Worm (Caenorhabditis elegans): ENCODE results near the gene Y97E10B.1.

Y97E10B.1 gene

DNA sequence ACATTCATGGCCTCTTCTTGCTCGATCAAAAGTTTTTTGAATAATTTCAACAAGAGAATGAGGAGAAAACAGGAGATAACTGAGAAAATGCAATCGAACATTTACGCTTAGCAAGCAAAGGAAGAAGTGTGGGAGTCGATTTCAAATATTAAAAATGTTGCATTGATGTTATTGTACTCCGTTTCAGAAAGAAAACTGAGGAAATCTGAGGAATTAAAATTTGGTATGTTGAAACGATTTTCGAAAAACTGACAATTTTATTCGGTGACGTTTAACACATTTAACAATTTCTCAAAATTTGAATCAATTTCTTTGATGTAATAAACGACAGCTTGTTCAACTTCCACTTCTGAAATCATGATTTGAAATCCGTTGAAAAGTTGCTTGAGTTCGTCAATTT is 10.9 kb downstream of the Y97E10B.1 start, which contains the start of gene F26D11.13:
Gene F26D11.13 (minus strand): TSS at position 101 of the 400 bp plus-strand sequence.
- TF ChIP-seq jun-1 (tag; optimal IDR thresholded peaks at IDR 0.05) (no peak), ztf-4 (tag; optimal IDR thresholded peaks at IDR 0.05) (no peak), nhr-12 (tag; optimal IDR thresholded peaks at IDR 0.05) (no peak), blmp-1 (tag; optimal IDR thresholded peaks at IDR 0.05) (no peak), nhr-20 (tag; optimal IDR thresholded peaks at IDR 0.05) (no peak)

DNA sequence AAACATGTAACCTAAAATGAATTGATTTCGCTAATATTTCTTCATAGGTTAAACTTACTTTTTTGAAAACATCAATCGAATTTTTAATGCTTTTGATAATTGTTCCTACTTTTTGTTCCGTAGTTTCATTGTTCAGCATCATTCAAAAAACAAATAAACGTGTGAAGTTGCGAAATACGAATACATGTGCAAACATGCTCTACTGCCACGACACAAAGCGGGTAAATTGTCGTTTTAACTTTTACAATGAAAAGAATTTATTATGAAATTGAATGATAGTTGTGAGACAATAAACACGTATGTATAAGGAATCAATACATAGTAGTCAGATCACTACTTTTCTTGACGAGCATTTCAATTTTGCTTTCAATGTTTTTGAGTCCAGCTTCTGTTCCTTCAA is 11.5 kb downstream of the Y97E10B.1 start, which contains the start of gene F26D11.12:
Gene F26D11.12 (minus strand): TSS at position 145 of the 400 bp plus-strand sequence.
- TF ChIP-seq unc-130 (tag; optimal IDR thresholded peaks at IDR 0.05) (no peak), egl-27 (tag; optimal IDR thresholded peaks at IDR 0.05) (no peak), efl-1 (optimal IDR thresholded peaks at IDR 0.05) (peak; percentile 56 to 66), efl-1 (GFP tag; optimal IDR thresholded peaks at IDR 0.05 in 1 of 2) (peak; percentile 68 to 98), blmp-1 (tag; optimal IDR thresholded peaks at IDR 0.05) (no peak), unc-86 (tag; optimal IDR thresholded peaks at IDR 0.05) (no peak), unc-30 (tag; optimal IDR thresholded peaks at IDR 0.05) (no peak), efl-3 (GFP tag; optimal IDR thresholded peaks at IDR 0.05) (no peak), elt-2 (tag; optimal IDR thresholded peaks at IDR 0.05) (no peak), nhr-19 (GFP tag; conservative IDR thresholded peaks at IDR 0.05) (no peak), nhr-28 (tag; optimal IDR thresholded peaks at IDR 0.05) (no peak), lin-35 (GFP tag; optimal IDR thresholded peaks at IDR 0.05) (peak; percentile 22 to 86), F16B12.6 (tag; optimal IDR thresholded peaks at IDR 0.05) (no peak), mef-2 (tag; optimal IDR thresholded peaks at IDR 0.05) (no peak), snpc-4 (tag; optimal IDR thresholded peaks at IDR 0.05) (no peak), mep-1 (tag; optimal IDR thresholded peaks at IDR 0.05) (no peak), dpl-1 (GFP tag; optimal IDR thresholded peaks at IDR 0.05) (peak; percentile 44 to 73 (median 66)), C34B4.2 (tag; optimal IDR thresholded peaks at IDR 0.05) (no peak), pax-3 (tag; optimal IDR thresholded peaks at IDR 0.05) (no peak), ces-1 (GFP tag; optimal IDR thresholded peaks at IDR 0.05) (no peak), lir-3 (tag; optimal IDR thresholded peaks at IDR 0.05; ENCODE audit: poor library complexity) (no peak), ceh-82 (tag; optimal IDR thresholded peaks at IDR 0.05) (peak in 1 of 3 experiments; percentile 4), ztf-11 (tag; optimal IDR thresholded peaks at IDR 0.05) (no peak), nhr-71 (tag; optimal IDR thresholded peaks at IDR 0.05) (no peak), sptf-1 (tag; optimal IDR thresholded peaks at IDR 0.05) (no peak), aha-1 (tag; optimal IDR thresholded peaks at IDR 0.05) (no peak), lin-15B (tag; optimal IDR thresholded peaks at IDR 0.05) (no peak), snu-23 (GFP tag; optimal IDR thresholded peaks at IDR 0.05) (no peak), ztf-4 (tag; optimal IDR thresholded peaks at IDR 0.05) (no peak), xbp-1 (tag; optimal IDR thresholded peaks at IDR 0.05) (no peak), skn-1 (tag; optimal IDR thresholded peaks at IDR 0.05) (peak; percentile 62), jun-1 (tag; optimal IDR thresholded peaks at IDR 0.05) (no peak), nhr-47 (tag; optimal IDR thresholded peaks at IDR 0.05) (no peak), zip-4 (GFP tag; optimal IDR thresholded peaks at IDR 0.05) (peak; percentile 38), isw-1 (GFP tag; IDR thresholded peaks at IDR 0.05) (no peak), unc-62 (GFP tag; optimal IDR thresholded peaks at IDR 0.05) (no peak), pqm-1 (tag; optimal IDR thresholded peaks at IDR 0.05) (no peak), ama-1 (optimal IDR thresholded peaks at IDR 0.05) (no peak), nhr-237 (tag; optimal IDR thresholded peaks at IDR 0.05) (no peak), ets-5 (GFP tag; IDR thresholded peaks at IDR 0.05) (no peak), unc-98 (GFP tag; IDR thresholded peaks at IDR 0.05) (no peak), vab-15 (tag; optimal IDR thresholded peaks at IDR 0.05) (no peak), elt-3 (tag; optimal IDR thresholded peaks at IDR 0.05) (no peak), rnt-1 (tag; optimal IDR thresholded peaks at IDR 0.05) (no peak), aly-2 (tag; optimal IDR thresholded peaks at IDR 0.05) (no peak), C04F5.9 (tag; optimal IDR thresholded peaks at IDR 0.05) (no peak), lsy-2 (tag; optimal IDR thresholded peaks at IDR 0.05) (peak in 1 of 2 experiments; percentile 44), lin-14 (GFP tag; optimal IDR thresholded peaks at IDR 0.05) (no peak), tbx-2 (tag; optimal IDR thresholded peaks at IDR 0.05) (no peak), C16A3.4 (tag; optimal IDR thresholded peaks at IDR 0.05) (peak; percentile 15), sox-4 (tag; optimal IDR thresholded peaks at IDR 0.05) (no peak)
